Worm (Caenorhabditis elegans): ENCODE results near the gene srr-10.

- no peak for TF ChIP-seq T20F7.1 (GFP tag; optimal IDR thresholded peaks at IDR 0.05)
- no peak for TF ChIP-seq lin-39 (tag; optimal IDR thresholded peaks at IDR 0.05)
- no peak for TF ChIP-seq nhr-77 (tag; optimal IDR thresholded peaks at IDR 0.05)
- no peak for TF ChIP-seq ceh-82 (tag; optimal IDR thresholded peaks at IDR 0.05)
- TF ChIP-seq gei-8 (GFP tag; optimal IDR thresholded peaks at IDR 0.05) = no peak
- no peak for TF ChIP-seq hlh-11 (tag; optimal IDR thresholded peaks at IDR 0.05)
- no peak for TF ChIP-seq ceh-28 (tag; optimal IDR thresholded peaks at IDR 0.05)
- TF ChIP-seq daf-12 (tag; optimal IDR thresholded peaks at IDR 0.05) = no peak
- no peak for TF ChIP-seq dpl-1 (GFP tag; optimal IDR thresholded peaks at IDR 0.05)
- no peak for TF ChIP-seq dve-1 (tag; optimal IDR thresholded peaks at IDR 0.05; ENCODE audit: insufficient read depth)
- no peak for TF ChIP-seq egl-27 (tag; optimal IDR thresholded peaks at IDR 0.05)
- TF ChIP-seq snpc-4 (tag; optimal IDR thresholded peaks at IDR 0.05) = no peak
- TF ChIP-seq unc-62 (GFP tag; optimal IDR thresholded peaks at IDR 0.05 in 1 of 2) = no peak
- no peak for TF ChIP-seq unc-62 (tag; optimal IDR thresholded peaks at IDR 0.05)
Observed at ce11 chrV:7741918-7742317, 6.5 kb downstream of the srr-10 start.
